Fruit fly (Drosophila melanogaster) whole organism, embryonic: Measurements from ENCODE around the gene bb8.

Experiments used
- Ada2b ChIP-seq: fragments of 200-800 bp; sonication (Bioruptor generic); IDR thresholded peaks from 2 replicates; pipeline ENCODE4 v1.3.6; 2022; ENCODE audit warnings: missing biosample characterization, missing genetic modification characterization
- Aef1 ChIP-seq: fragments of 200-800 bp; sonication (Bioruptor generic); IDR thresholded peaks from 3 replicates; pipeline ENCODE4 v1.3.6; 2022; ENCODE audit warnings: missing biosample characterization, missing genetic modification characterization
- CG10366 ChIP-seq: fragments of 200-800 bp; sonication (Bioruptor generic); IDR thresholded peaks from 2 replicates; pipeline ENCODE4 v1.3.6; 2022; ENCODE audit warnings: missing biosample characterization, missing genetic modification characterization
- CG13287 ChIP-seq: fragments of 200-800 bp; sonication (Bioruptor generic); IDR thresholded peaks from 2 replicates; pipeline ENCODE4 v1.3.6; 2022; ENCODE audit warnings: missing biosample characterization, missing genetic modification characterization; ENCODE audit not compliant: partially characterized antibody
- CG13775 ChIP-seq: fragments of 200-800 bp; sonication (Bioruptor generic); optimal IDR thresholded peaks from 3 replicates; lab custom pipeline; 2017; ENCODE audit warnings: missing biosample characterization, mild to moderate bottlenecking, missing genetic modification characterization
- CG13894 ChIP-seq: fragments of 200-800 bp; sonication (Bioruptor generic); optimal IDR thresholded peaks from 3 replicates; lab custom pipeline; 2018; ENCODE audit warnings: missing biosample characterization, mild to moderate bottlenecking, missing genetic modification characterization, moderate library complexity
- CG14667 ChIP-seq: fragments of 200-800 bp; sonication (Bioruptor generic); IDR thresholded peaks from 2 replicates; pipeline ENCODE4 v1.3.6; 2022; ENCODE audit warnings: missing biosample characterization, missing genetic modification characterization
- CG1529 ChIP-seq: fragments of 200-800 bp; sonication (Bioruptor generic); optimal IDR thresholded peaks from 3 replicates; lab custom pipeline; 2018; ENCODE audit warnings: missing biosample characterization, missing genetic modification characterization
- CG17385 ChIP-seq: fragments of 200-800 bp; sonication (Bioruptor generic); optimal IDR thresholded peaks from 3 replicates; lab custom pipeline; 2018; ENCODE audit warnings: missing biosample characterization, mild to moderate bottlenecking, missing genetic modification characterization
- CG18764 ChIP-seq: fragments of 200-800 bp; sonication (Bioruptor generic); optimal IDR thresholded peaks from 3 replicates; lab custom pipeline; 2016; ENCODE audit warnings: missing biosample characterization, missing genetic modification characterization
- CG3065 ChIP-seq: fragments of 200-800 bp; sonication (Bioruptor generic); optimal IDR thresholded peaks from 2 replicates; lab custom pipeline; 2016; ENCODE audit warnings: missing biosample characterization, missing genetic modification characterization
- CG34224 ChIP-seq: fragments of 200-800 bp; sonication (Bioruptor generic); IDR thresholded peaks from 3 replicates; pipeline ENCODE4 v1.3.6; 2022; ENCODE audit warnings: missing biosample characterization, missing genetic modification characterization; ENCODE audit not compliant: partially characterized antibody
- CG4404 ChIP-seq: fragments of 200-800 bp; sonication (Bioruptor generic); IDR thresholded peaks from 2 replicates; pipeline ENCODE4 v1.3.6; 2022; ENCODE audit warnings: missing biosample characterization, missing genetic modification characterization
- CG6813 ChIP-seq: fragments of 200-800 bp; sonication (Bioruptor generic); optimal IDR thresholded peaks from 2 replicates; lab custom pipeline; 2017; ENCODE audit warnings: missing biosample characterization, missing genetic modification characterization, mild to moderate bottlenecking, moderate library complexity, missing genetic modification reagents
- CG6854 ChIP-seq: fragments of 200-800 bp; sonication (Bioruptor generic); optimal IDR thresholded peaks from 3 replicates; lab custom pipeline; 2017; ENCODE audit warnings: missing biosample characterization, mild to moderate bottlenecking, missing genetic modification characterization
- CG8089 ChIP-seq: fragments of 200-800 bp; sonication (Bioruptor generic); optimal IDR thresholded peaks from 3 replicates; lab custom pipeline; 2016; ENCODE audit warnings: missing biosample characterization, missing genetic modification characterization
- CG9932 ChIP-seq: fragments of 200-800 bp; sonication (Bioruptor generic); IDR thresholded peaks from 2 replicates; pipeline ENCODE4 v1.3.6; 2022; ENCODE audit warnings: missing biosample characterization, missing genetic modification characterization
- CoRest ChIP-seq: fragments of 200-800 bp; sonication (Bioruptor generic); optimal IDR thresholded peaks from 3 replicates; lab custom pipeline; 2018; ENCODE audit warnings: missing biosample characterization, mild to moderate bottlenecking, missing genetic modification characterization, moderate library complexity
- D19A ChIP-seq: fragments of 200-800 bp; optimal IDR thresholded peaks from 3 replicates; lab custom pipeline; 2019; ENCODE audit warnings: missing biosample characterization, mild to moderate bottlenecking, missing genetic modification characterization, moderate library complexity
- Dref ChIP-seq: fragments of 200-800 bp; sonication (Bioruptor generic); IDR thresholded peaks from 2 replicates; pipeline ENCODE4 v1.3.6; 2022; ENCODE audit warnings: missing biosample characterization, missing genetic modification characterization
- Hr39 ChIP-seq: fragments of >200 bp; optimal IDR thresholded peaks from 2 replicates; lab custom pipeline; 2017
- MESR4 ChIP-seq: fragments of 200-800 bp; sonication (Bioruptor generic); optimal IDR thresholded peaks from 2 replicates; lab custom pipeline; 2018; ENCODE audit warnings: missing biosample characterization, mild to moderate bottlenecking, missing genetic modification characterization, moderate library complexity
- MTF-1 ChIP-seq: fragments of 200-800 bp; sonication (Bioruptor generic); optimal IDR thresholded peaks from 2 replicates; lab custom pipeline; 2018; ENCODE audit warnings: missing biosample characterization, mild to moderate bottlenecking, missing genetic modification characterization, borderline replicate concordance
- Rfx ChIP-seq: fragments of 200-800 bp; sonication (Bioruptor generic); IDR thresholded peaks from 2 replicates; pipeline ENCODE4 v1.3.6; 2022; ENCODE audit warnings: missing biosample characterization, missing genetic modification characterization
- Sin3A ChIP-seq: fragments of >200 bp; optimal IDR thresholded peaks from 2 replicates; lab custom pipeline; 2018
- Sox102F ChIP-seq: fragments of 200-800 bp; sonication (Bioruptor generic); optimal IDR thresholded peaks from 2 replicates; lab custom pipeline; 2018; ENCODE audit warnings: missing biosample characterization, mild to moderate bottlenecking, missing genetic modification characterization, moderate library complexity
- Taf1 ChIP-seq: fragments of 200-800 bp; sonication (Bioruptor generic); IDR thresholded peaks from 2 replicates; pipeline ENCODE4 v1.3.6; 2022; ENCODE audit warnings: missing biosample characterization, missing genetic modification characterization
- aop ChIP-seq: fragments of 200-800 bp; sonication (Bioruptor generic); IDR thresholded peaks from 2 replicates; pipeline ENCODE4 v1.3.6; 2022; ENCODE audit warnings: missing biosample characterization, missing genetic modification characterization
- bab2 ChIP-seq: fragments of 200-800 bp; sonication (Bioruptor generic); optimal IDR thresholded peaks from 2 replicates; lab custom pipeline; 2016; ENCODE audit warnings: missing biosample characterization, missing genetic modification characterization
- bbx ChIP-seq: fragments of 200-800 bp; sonication (Bioruptor generic); IDR thresholded peaks from 2 replicates; pipeline ENCODE4 v1.3.6; 2022; ENCODE audit warnings: missing biosample characterization, missing genetic modification characterization; ENCODE audit not compliant: partially characterized antibody
- cg ChIP-seq: fragments of 200-800 bp; sonication (Bioruptor generic); optimal IDR thresholded peaks from 3 replicates; lab custom pipeline; 2019; ENCODE audit warnings: missing biosample characterization, mild to moderate bottlenecking, missing genetic modification characterization, moderate library complexity
- croc ChIP-seq: fragments of 200-800 bp; sonication (Bioruptor generic); conservative IDR thresholded peaks from 3 replicates; pipeline ENCODE4 v1.3.6; 2022; ENCODE audit warnings: missing biosample characterization, missing genetic modification characterization
- danr ChIP-seq: fragments of 200-800 bp; sonication (Bioruptor generic); IDR thresholded peaks from 2 replicates; pipeline ENCODE4 v1.3.6; 2022; ENCODE audit warnings: missing biosample characterization, missing genetic modification characterization
- dmrt99B ChIP-seq: fragments of 200-800 bp; sonication (Bioruptor generic); optimal IDR thresholded peaks from 2 replicates; lab custom pipeline; 2018; ENCODE audit warnings: missing biosample characterization, mild to moderate bottlenecking, missing genetic modification characterization, moderate library complexity
- emc ChIP-seq: fragments of 200-800 bp; sonication (Bioruptor generic); optimal IDR thresholded peaks from 2 replicates; lab custom pipeline; 2016; ENCODE audit warnings: missing biosample characterization, missing genetic modification characterization
- fd3F ChIP-seq: fragments of 200-800 bp; sonication (Bioruptor generic); optimal IDR thresholded peaks from 2 replicates; lab custom pipeline; 2018; ENCODE audit warnings: missing biosample characterization, mild to moderate bottlenecking, missing genetic modification characterization, moderate library complexity
- gt ChIP-seq: fragments of 200-800 bp; sonication (Bioruptor generic); IDR thresholded peaks from 2 replicates; pipeline ENCODE4 v1.3.6; 2022; ENCODE audit warnings: missing biosample characterization, missing genetic modification characterization
- lov ChIP-seq, 2 experiments: fragments of 200-800 bp in 1 of 2; fragments of >200 bp in 1 of 2; sonication (Bioruptor generic) in 1 of 2; IDR thresholded peaks in 1 of 2; optimal IDR thresholded peaks in 1 of 2; 2 replicates in 1 of 2; 3 replicates in 1 of 2; pipeline versions ENCODE4 v1.3.6 to Lab custom; 2017 to 2022; ENCODE audit warnings: missing biosample characterization in 1 of 2, missing genetic modification characterization in 1 of 2
- luna ChIP-seq: fragments of 200-800 bp; sonication (Bioruptor generic); optimal IDR thresholded peaks from 2 replicates; lab custom pipeline; 2016; ENCODE audit warnings: missing biosample characterization, missing genetic modification characterization
- maf-S ChIP-seq: fragments of 200-800 bp; sonication (Bioruptor generic); optimal IDR thresholded peaks from 2 replicates; lab custom pipeline; 2016; ENCODE audit warnings: missing biosample characterization, missing genetic modification characterization
- nerfin-1 ChIP-seq: fragments of 200-800 bp; sonication (Bioruptor generic); optimal IDR thresholded peaks from 3 replicates; lab custom pipeline; 2019; ENCODE audit warnings: missing biosample characterization, mild to moderate bottlenecking, missing genetic modification characterization, moderate library complexity
- ranshi ChIP-seq: fragments of 200-800 bp; sonication (Bioruptor generic); IDR thresholded peaks from 2 replicates; pipeline ENCODE4 v1.3.6; 2022; ENCODE audit warnings: missing biosample characterization, missing genetic modification characterization
- salm ChIP-seq: fragments of 200-800 bp; sonication (Bioruptor generic); optimal IDR thresholded peaks from 2 replicates; lab custom pipeline; 2018; ENCODE audit warnings: missing biosample characterization, mild to moderate bottlenecking, missing genetic modification characterization
- sd ChIP-seq: fragments of 200-800 bp; sonication (Bioruptor generic); optimal IDR thresholded peaks from 3 replicates; lab custom pipeline; 2018; ENCODE audit warnings: missing biosample characterization, mild to moderate bottlenecking, missing genetic modification characterization, moderate library complexity
- sens-2 ChIP-seq: fragments of 200-800 bp; sonication (Bioruptor generic); IDR thresholded peaks from 2 replicates; pipeline ENCODE4 v1.3.6; 2022; ENCODE audit warnings: missing biosample characterization, missing genetic modification characterization
- seq ChIP-seq: fragments of 200-800 bp; sonication (Bioruptor generic); IDR thresholded peaks from 2 replicates; pipeline ENCODE4 v1.3.6; 2022; ENCODE audit warnings: missing biosample characterization, missing genetic modification characterization
- slp2 ChIP-seq: fragments of 200-800 bp; sonication (Bioruptor generic); optimal IDR thresholded peaks from 2 replicates; lab custom pipeline; 2016; ENCODE audit warnings: missing biosample characterization, missing genetic modification characterization
- stc ChIP-seq: fragments of 200-800 bp; sonication (Bioruptor generic); IDR thresholded peaks from 2 replicates; pipeline ENCODE4 v1.3.6; 2022; ENCODE audit warnings: missing biosample characterization, missing genetic modification characterization
- trem ChIP-seq: fragments of 200-800 bp; optimal IDR thresholded peaks from 3 replicates; lab custom pipeline; 2019; ENCODE audit warnings: missing biosample characterization, mild to moderate bottlenecking, missing genetic modification characterization, moderate library complexity
- tup ChIP-seq: fragments of 200-800 bp; sonication (Bioruptor generic); optimal IDR thresholded peaks from 2 replicates; lab custom pipeline; 2016; ENCODE audit warnings: missing biosample characterization, mild to moderate bottlenecking, missing genetic modification characterization, moderate library complexity
- z ChIP-seq: fragments of 200-800 bp; sonication (Bioruptor generic); IDR thresholded peaks from 3 replicates; pipeline ENCODE4 v1.3.6; 2022; ENCODE audit warnings: missing biosample characterization, missing genetic modification characterization

Gene bb8

dm6 chr3R:23251256-23251655 is 38.7 kb downstream of the bb8 start, which contains the start of the genes Rad60 and EloA (continued):
- TF ChIP-seq croc (no peak), luna (GFP tag; lab: Kevin White, UChicago) (peak; percentile 58), Sox102F (GFP tag; lab: Kevin White, UChicago) (peak; percentile 75), Ada2b (GFP tag; lab: Robert Waterston, UW) (peak; percentile 57; the same call in 1 of the 2 replicates), CG4404 (GFP tag; lab: Robert Waterston, UW) (peak; percentile 51), bbx (GFP tag; lab: Robert Waterston, UW) (peak; percentile 72), fd3F (peak; percentile 31), aop (GFP tag; lab: Robert Waterston, UW) (no peak), Sin3A (lab: Kevin White, UChicago) (peak; percentile 91), stc (GFP tag; lab: Robert Waterston, UW) (no peak), CG17385 (GFP tag; lab: Kevin White, UChicago) (peak; percentile 56), slp2 (GFP tag; lab: Kevin White, UChicago) (peak; percentile 84), Aef1 (GFP tag; lab: Robert Waterston, UW) (no peak), ranshi (GFP tag; lab: Robert Waterston, UW) (peak; percentile 49; the same call in 1 of the 2 replicates), bab2 (GFP tag; lab: Kevin White, UChicago) (peak; percentile 84), CG6854 (GFP tag; lab: Kevin White, UChicago) (no peak), CG34224 (GFP tag; lab: Robert Waterston, UW) (peak; percentile 64), emc (peak; percentile 67), Dref (GFP tag; lab: Robert Waterston, UW) (peak; percentile 78), CG18764 (peak; percentile 71), CG8089 (GFP tag; lab: Kevin White, UChicago) (peak; percentile 80), nerfin-1 (peak; percentile 53), cg (GFP tag; lab: Kevin White, UChicago) (peak; percentile 42), MESR4 (peak; percentile 86), CG13287 (peak; percentile 86), MTF-1 (no peak), sd (tag; lab: Kevin White, UChicago) (peak; percentile 25), salm (tag; lab: Kevin White, UChicago) (peak; percentile 39), CG13894 (tag; lab: Kevin White, UChicago) (peak; percentile 70), CoRest (peak; percentile 68), danr (GFP tag; lab: Robert Waterston, UW) (no peak; the same call in 1 of the 2 replicates), CG9932 (GFP tag; lab: Robert Waterston, UW) (peak; percentile 77), tup (peak; percentile 62), gt (no peak), CG10366 (GFP tag; lab: Robert Waterston, UW) (peak; percentile 74), CG1529 (GFP tag; lab: Kevin White, UChicago) (peak; percentile 46), CG13775 (GFP tag; lab: Kevin White, UChicago) (peak; percentile 73), CG3065 (GFP tag; lab: Kevin White, UChicago) (peak; percentile 64), CG6813 (GFP tag; lab: Kevin White, UChicago) (no peak), Hr39 (no peak), seq (GFP tag; lab: Robert Waterston, UW) (peak; percentile 52; the same call in 1 of the 2 replicates), Rfx (peak; percentile 83), z (GFP tag; lab: Robert Waterston, UW) (no peak), sens-2 (GFP tag; lab: Robert Waterston, UW) (peak; percentile 49; the same call in 1 of the 2 replicates), dmrt99B (no peak), lov (optimal IDR thresholded peaks at IDR 0.05; lab: Kevin White, UChicago) (no peak), lov (GFP tag; IDR thresholded peaks at IDR 0.05; lab: Robert Waterston, UW) (0 out of 3 replicates have a peak, but pooled peaks have one; percentile 46), Taf1 (GFP tag; lab: Robert Waterston, UW) (0 out of 2 replicates have a peak, but pooled peaks have one; percentile 34), D19A (tag; lab: Kevin White, UChicago) (peak; percentile 54), trem (tag; lab: Kevin White, UChicago) (peak; percentile 89), CG14667 (no peak), maf-S (GFP tag; lab: Kevin White, UChicago) (peak; percentile 85)
